Worm (Caenorhabditis elegans) whole organism, L1 larva: ENCODE results near the gene cutl-3.

Source experiments
- C34B4.2 ChIP-seq: sonication (generic microtip); optimal IDR thresholded peaks from 2 replicates; lab custom pipeline; 2017; ENCODE audit warnings: mild to moderate bottlenecking, missing genetic modification characterization, missing compliant biosample characterization
- F16B12.6 ChIP-seq: fragments of 150-350 bp; optimal IDR thresholded peaks from 2 replicates; lab custom pipeline; 2014; ENCODE audit warnings: missing biosample characterization, missing genetic modification characterization
- alr-1 ChIP-seq: fragments of 200-800 bp; sonication (Bioruptor generic); optimal IDR thresholded peaks from 2 replicates; lab custom pipeline; 2018; ENCODE audit warnings: borderline replicate concordance, mild to moderate bottlenecking, missing genetic modification characterization, missing compliant biosample characterization
- aly-2 ChIP-seq: fragments of 150-350 bp; optimal IDR thresholded peaks from 2 replicates; lab custom pipeline; 2014; ENCODE audit warnings: missing biosample characterization, missing genetic modification characterization
- ama-1 ChIP-seq: fragments of 150-350 bp; optimal IDR thresholded peaks from 2 replicates; lab custom pipeline; 2014
- blmp-1 ChIP-seq: fragments of 150-350 bp; optimal IDR thresholded peaks from 2 replicates; lab custom pipeline; 2014; ENCODE audit warnings: missing biosample characterization, missing genetic modification characterization
- ceh-63 ChIP-seq: fragments of 200-800 bp; sonication (Bioruptor generic); optimal IDR thresholded peaks from 2 replicates; lab custom pipeline; 2018; ENCODE audit warnings: mild to moderate bottlenecking, missing genetic modification characterization, missing compliant biosample characterization
- ceh-8 ChIP-seq: fragments of 200-800 bp; sonication (Bioruptor generic); optimal IDR thresholded peaks from 2 replicates; lab custom pipeline; 2018; ENCODE audit warnings: mild to moderate bottlenecking, missing genetic modification characterization, moderate library complexity, missing compliant biosample characterization
- ceh-82 ChIP-seq, 3 experiments: fragments of 150-350 bp in 1 of 3; sonication (generic microtip) in 2 of 3; optimal IDR thresholded peaks; 2 replicates each; lab custom pipeline; 2014 to 2017; ENCODE audit warnings: missing biosample characterization in 3 of 3, missing genetic modification characterization in 3 of 3
- ceh-88 ChIP-seq: fragments of 200-800 bp; sonication (Bioruptor generic); IDR thresholded peaks from 2 replicates; pipeline ENCODE4 v1.3.6; 2022; ENCODE audit warnings: missing genetic modification characterization, missing compliant biosample characterization
- ces-1 ChIP-seq: fragments of 150-350 bp; optimal IDR thresholded peaks from 2 replicates; lab custom pipeline; 2014; ENCODE audit warnings: missing biosample characterization, missing genetic modification reagents, missing genetic modification characterization
- efl-1 ChIP-seq, 4 experiments: fragments of 150-350 bp; optimal IDR thresholded peaks in 3 of 4; peaks in 1 of 4; 1 replicate in 1 of 4; 2 replicates in 3 of 4; lab custom pipeline; 2014; ENCODE audit warnings: missing biosample characterization in 2 of 4, missing genetic modification characterization in 2 of 4, missing genetic modification reagents in 2 of 4
- egl-13 ChIP-seq: sonication (generic microtip); optimal IDR thresholded peaks from 2 replicates; lab custom pipeline; 2016; ENCODE audit warnings: missing genotype, missing genetic modification reagents, missing genetic modification characterization, missing compliant biosample characterization
- elt-2 ChIP-seq: sonication (generic microtip); optimal IDR thresholded peaks from 2 replicates; lab custom pipeline; 2016; ENCODE audit warnings: missing genetic modification characterization, mild to moderate bottlenecking, inconsistent platforms, missing compliant biosample characterization, missing genetic modification reagents
- ets-5 ChIP-seq: fragments of 200-800 bp; sonication (Bioruptor generic); IDR thresholded peaks from 2 replicates; pipeline ENCODE4 v1.3.6; 2022; ENCODE audit warnings: missing genetic modification characterization, missing compliant biosample characterization
- fkh-4 ChIP-seq: sonication (generic microtip); optimal IDR thresholded peaks from 2 replicates; lab custom pipeline; 2016; ENCODE audit warnings: missing compliant biosample characterization, missing genetic modification characterization, borderline replicate concordance
- fkh-8 ChIP-seq: sonication (generic microtip); optimal IDR thresholded peaks from 2 replicates; lab custom pipeline; 2016; ENCODE audit warnings: mild to moderate bottlenecking, missing genetic modification characterization, missing compliant biosample characterization
- hlh-17 ChIP-seq: fragments of 200-800 bp; sonication (Bioruptor generic); optimal IDR thresholded peaks from 2 replicates; lab custom pipeline; 2018; ENCODE audit warnings: missing genetic modification characterization, mild to moderate bottlenecking, missing compliant biosample characterization, moderate library complexity, borderline replicate concordance
- hlh-4 ChIP-seq: sonication (generic microtip); optimal IDR thresholded peaks from 2 replicates; lab custom pipeline; 2016; ENCODE audit warnings: mild to moderate bottlenecking, missing genetic modification characterization, missing compliant biosample characterization
- irx-1 ChIP-seq: sonication (generic microtip); optimal IDR thresholded peaks from 2 replicates; lab custom pipeline; 2016; ENCODE audit warnings: missing genetic modification characterization, missing compliant biosample characterization
- isw-1 ChIP-seq: fragments of 200-800 bp; sonication (Bioruptor generic); IDR thresholded peaks from 2 replicates; pipeline ENCODE4 v1.3.6; 2022; ENCODE audit warnings: missing genetic modification characterization, missing compliant biosample characterization
- jun-1 ChIP-seq: fragments of 150-350 bp; optimal IDR thresholded peaks from 2 replicates; lab custom pipeline; 2014; ENCODE audit warnings: missing biosample characterization, missing genetic modification reagents, missing genetic modification characterization
- lin-35 ChIP-seq, 2 experiments: fragments of 150-350 bp; optimal IDR thresholded peaks; 2 replicates each; lab custom pipeline; 2014; ENCODE audit warnings: missing biosample characterization in 2 of 2, missing genetic modification characterization in 2 of 2, missing genetic modification reagents in 2 of 2
- lin-39 ChIP-seq: fragments of 150-350 bp; optimal IDR thresholded peaks from 2 replicates; lab custom pipeline; 2014; ENCODE audit warnings: missing biosample characterization, missing genetic modification reagents, missing genetic modification characterization
- lir-3 ChIP-seq: sonication (generic microtip); optimal IDR thresholded peaks from 2 replicates; lab custom pipeline; 2016; ENCODE audit warnings: mild to moderate bottlenecking, missing genetic modification characterization, moderate library complexity, missing compliant biosample characterization; ENCODE audit not compliant: poor library complexity
- lsy-2 ChIP-seq, 2 experiments: fragments of 150-350 bp; optimal IDR thresholded peaks; 2 replicates each; lab custom pipeline; 2014; ENCODE audit warnings: missing biosample characterization in 2 of 2, missing genetic modification characterization in 2 of 2
- mdl-1 ChIP-seq, 2 experiments: fragments of 150-350 bp; optimal IDR thresholded peaks; 2 replicates each; lab custom pipeline; 2014 to 2017; ENCODE audit warnings: missing biosample characterization in 2 of 2, missing genetic modification characterization in 2 of 2, inconsistent platforms in 1 of 2
- mef-2 ChIP-seq: fragments of 150-350 bp; optimal IDR thresholded peaks from 2 replicates; lab custom pipeline; 2014; ENCODE audit warnings: missing biosample characterization, missing genetic modification characterization
- nhr-12 ChIP-seq: sonication (generic microtip); optimal IDR thresholded peaks from 2 replicates; lab custom pipeline; 2017; ENCODE audit warnings: missing biosample characterization, missing genetic modification characterization
- nhr-19 ChIP-seq: fragments of 200-800 bp; sonication (Bioruptor generic); conservative IDR thresholded peaks from 2 replicates; pipeline ENCODE4 v1.3.6; 2022; ENCODE audit warnings: missing genetic modification characterization, missing compliant biosample characterization
- nhr-47 ChIP-seq: sonication (generic microtip); optimal IDR thresholded peaks from 2 replicates; lab custom pipeline; 2016; ENCODE audit warnings: mild to moderate bottlenecking, missing genetic modification characterization, moderate library complexity, missing compliant biosample characterization
- nhr-76 ChIP-seq: sonication (generic microtip); optimal IDR thresholded peaks from 2 replicates; lab custom pipeline; 2017; ENCODE audit warnings: missing biosample characterization, missing genetic modification characterization
- nhr-85 ChIP-seq: sonication (generic microtip); peaks from one replicate; lab custom pipeline; 2016; ENCODE audit warnings: missing genetic modification characterization, inconsistent platforms, missing compliant biosample characterization
- nhr-90 ChIP-seq: sonication (generic microtip); optimal IDR thresholded peaks from 2 replicates; lab custom pipeline; 2016; ENCODE audit warnings: mild to moderate bottlenecking, missing genetic modification characterization, missing compliant biosample characterization; ENCODE audit not compliant: poor library complexity
- pag-3 ChIP-seq: sonication (generic microtip); optimal IDR thresholded peaks from 2 replicates; lab custom pipeline; 2017; ENCODE audit warnings: missing genetic modification characterization, mild to moderate bottlenecking, missing compliant biosample characterization, antibody characterized with exemption, borderline replicate concordance; ENCODE audit not compliant: insufficient read depth
- pax-3 ChIP-seq: fragments of 200-800 bp; sonication (Bioruptor generic); optimal IDR thresholded peaks from 2 replicates; lab custom pipeline; 2018; ENCODE audit warnings: mild to moderate bottlenecking, missing genetic modification characterization, moderate library complexity, missing compliant biosample characterization
- rnt-1 ChIP-seq: sonication (generic microtip); optimal IDR thresholded peaks from 2 replicates; lab custom pipeline; 2016; ENCODE audit warnings: mild to moderate bottlenecking, missing genetic modification characterization, moderate library complexity, missing compliant biosample characterization
- snpc-4 ChIP-seq: fragments of 150-350 bp; optimal IDR thresholded peaks from 2 replicates; lab custom pipeline; 2014; ENCODE audit warnings: missing biosample characterization, missing genetic modification characterization
- snu-23 ChIP-seq: sonication (generic microtip); optimal IDR thresholded peaks from 2 replicates; lab custom pipeline; 2016; ENCODE audit warnings: missing genetic modification characterization, missing compliant biosample characterization
- sox-4 ChIP-seq: sonication (generic microtip); optimal IDR thresholded peaks from 2 replicates; lab custom pipeline; 2016; ENCODE audit warnings: missing genetic modification characterization, missing compliant biosample characterization
- sptf-1 ChIP-seq: fragments of 150-350 bp; optimal IDR thresholded peaks from 2 replicates; lab custom pipeline; 2014; ENCODE audit warnings: missing biosample characterization, missing genetic modification characterization
- sup-37 ChIP-seq: fragments of 200-800 bp; sonication (Bioruptor generic); optimal IDR thresholded peaks from 2 replicates; lab custom pipeline; 2018; ENCODE audit warnings: mild to moderate bottlenecking, missing genetic modification characterization, missing compliant biosample characterization
- swsn-7 ChIP-seq: sonication (generic microtip); optimal IDR thresholded peaks from 2 replicates; lab custom pipeline; 2016; ENCODE audit warnings: missing genetic modification characterization, missing compliant biosample characterization
- tlp-1 ChIP-seq: fragments of 150-350 bp; optimal IDR thresholded peaks from 2 replicates; lab custom pipeline; 2014; ENCODE audit warnings: missing biosample characterization, missing genetic modification characterization
- unc-130 ChIP-seq: fragments of 150-350 bp; optimal IDR thresholded peaks from 2 replicates; lab custom pipeline; 2017; ENCODE audit warnings: missing biosample characterization, missing genetic modification characterization, inconsistent platforms
- unc-86 ChIP-seq: sonication (generic microtip); optimal IDR thresholded peaks from 2 replicates; lab custom pipeline; 2016; ENCODE audit warnings: missing genetic modification characterization, missing compliant biosample characterization
- unc-98 ChIP-seq: fragments of 200-800 bp; sonication (Bioruptor generic); IDR thresholded peaks from 2 replicates; pipeline ENCODE4 v1.3.6; 2022; ENCODE audit warnings: missing genetic modification characterization, missing compliant biosample characterization
- xbp-1 ChIP-seq: sonication (generic microtip); optimal IDR thresholded peaks from 2 replicates; lab custom pipeline; 2016; ENCODE audit warnings: missing genetic modification characterization, missing compliant biosample characterization
- zag-1 ChIP-seq: fragments of 150-350 bp; optimal IDR thresholded peaks from 2 replicates; lab custom pipeline; 2014; ENCODE audit warnings: missing biosample characterization, missing genetic modification characterization
- ztf-4 ChIP-seq: fragments of 150-350 bp; optimal IDR thresholded peaks from 2 replicates; lab custom pipeline; 2014; ENCODE audit warnings: missing biosample characterization, missing genetic modification characterization

cutl-3 gene

DNA sequence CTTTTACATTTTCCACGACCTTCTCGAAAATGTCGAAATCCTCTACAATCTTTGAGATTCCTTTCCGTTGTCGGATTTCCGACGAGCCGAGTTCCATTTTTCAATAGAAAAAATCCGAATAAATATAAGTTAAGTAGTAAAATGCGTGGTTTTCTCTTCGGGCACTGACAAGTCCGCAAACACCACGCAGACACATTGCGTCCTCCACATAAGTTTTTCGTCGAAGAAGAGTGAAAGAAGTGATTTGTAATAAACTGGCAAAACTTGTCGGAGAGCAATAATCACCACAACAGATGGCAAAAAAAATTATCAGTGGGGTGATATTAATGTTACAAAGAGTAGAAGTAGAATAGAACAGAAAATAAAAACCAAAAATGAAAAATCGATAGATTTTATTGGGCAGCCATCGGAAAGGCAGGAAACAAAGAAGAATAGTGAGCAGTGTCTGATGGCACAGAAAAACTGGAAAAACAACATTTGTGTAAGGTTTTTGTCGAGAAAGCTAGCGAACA is 7.9 kb upstream of the cutl-3 start, which contains the start of gene ergi-2 (continued):
- TF ChIP-seq hlh-4 (tag; lab: Kevin White, UChicago) (no peak), fkh-4 (tag; lab: Kevin White, UChicago) (no peak), ceh-63 (GFP tag; lab: Kevin White, UChicago) (no peak), ceh-8 (GFP tag; lab: Kevin White, UChicago) (no peak), nhr-47 (tag; lab: Kevin White, UChicago) (peak; percentile 5), lir-3 (tag; lab: Kevin White, UChicago) (no peak), jun-1 (tag; lab: Kevin White, UChicago) (no peak), nhr-12 (tag; lab: Kevin White, UChicago) (no peak), lin-39 (tag; lab: Kevin White, UChicago) (no peak), tlp-1 (tag; lab: Kevin White, UChicago) (no peak), nhr-90 (tag; lab: Kevin White, UChicago) (no peak), C34B4.2 (tag; lab: Kevin White, UChicago) (no peak), ama-1 (no peak), sox-4 (tag; lab: Kevin White, UChicago) (no peak), elt-2 (tag; lab: Kevin White, UChicago) (no peak), ceh-82 (tag; optimal IDR thresholded peaks at IDR 0.05; lab: Kevin White, UChicago) (peak in 1 of 3 experiments; percentile 9), rnt-1 (tag; lab: Kevin White, UChicago) (peak; percentile 1), sup-37 (GFP tag; lab: Kevin White, UChicago) (no peak), irx-1 (tag; lab: Kevin White, UChicago) (no peak), ztf-4 (tag; lab: Kevin White, UChicago) (no peak), zag-1 (no peak), isw-1 (no peak), ets-5 (GFP tag; lab: Robert Waterston, UW) (no peak), F16B12.6 (tag; lab: Kevin White, UChicago) (peak; percentile 82), pax-3 (tag; lab: Kevin White, UChicago) (no peak), nhr-76 (tag; lab: Kevin White, UChicago) (no peak), unc-98 (GFP tag; lab: Robert Waterston, UW) (no peak), mdl-1 (tag; optimal IDR thresholded peaks at IDR 0.05; lab: Kevin White, UChicago) (no peak), fkh-8 (tag; lab: Kevin White, UChicago) (no peak), egl-13 (tag; lab: Kevin White, UChicago) (no peak), nhr-85 (tag; lab: Kevin White, UChicago) (no peak), lin-35 (GFP tag; optimal IDR thresholded peaks at IDR 0.05; lab: Kevin White, UChicago) (peak; percentile 3 to 23), lsy-2 (tag; optimal IDR thresholded peaks at IDR 0.05; lab: Kevin White, UChicago) (peak in 1 of 2 experiments; percentile 44), blmp-1 (tag; lab: Kevin White, UChicago) (peak; percentile 85), sptf-1 (tag; lab: Kevin White, UChicago) (no peak), mef-2 (tag; lab: Kevin White, UChicago) (no peak), xbp-1 (tag; lab: Kevin White, UChicago) (no peak), ceh-88 (no peak)

DNA sequence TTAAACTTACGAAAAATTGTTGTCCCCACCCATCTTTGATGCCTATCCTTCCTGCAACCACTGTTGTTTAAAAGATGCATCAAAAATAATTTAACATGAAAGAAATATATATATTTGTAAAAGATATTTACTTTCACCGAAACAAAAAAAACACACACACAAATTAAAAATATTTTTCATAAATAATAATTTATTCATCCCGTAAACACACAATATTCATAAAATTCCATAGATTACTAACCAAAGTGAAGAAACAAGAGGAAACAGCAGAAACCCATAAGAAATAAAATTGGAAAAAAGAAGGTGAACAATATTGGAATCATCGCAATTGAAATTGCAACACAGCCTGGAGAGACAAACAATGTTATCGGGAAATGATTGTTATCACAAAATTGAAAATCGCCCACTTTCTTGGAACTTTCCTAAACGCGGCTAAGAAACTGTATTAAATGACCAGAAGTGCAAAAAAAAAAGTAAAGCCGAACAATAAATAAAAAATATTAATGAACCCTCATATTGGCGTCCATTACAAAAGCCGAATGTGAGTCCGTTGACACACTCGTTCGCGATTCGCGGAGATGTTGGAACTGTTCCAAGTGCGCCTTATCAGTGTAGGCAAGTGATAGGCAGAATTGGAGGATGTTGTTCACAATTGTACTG is 5.0 kb upstream of the cutl-3 start, which contains the start of gene slc-25A18.1:
Gene slc-25A18.1, minus strand, starts transcription at position 51 of the 660 bp plus-strand sequence.
- TF ChIP-seq ces-1 (GFP tag; lab: Kevin White, UChicago) (no peak), efl-1 (optimal IDR thresholded peaks at IDR 0.05; lab: Kevin White, UChicago) (no peak), efl-1 (GFP tag; optimal IDR thresholded peaks at IDR 0.05 in 1 of 2; lab: Kevin White, UChicago) (peak in 1 of 2 experiments; percentile 41), C34B4.2 (tag; lab: Kevin White, UChicago) (no peak), unc-130 (no peak), pag-3 (no peak), elt-2 (tag; lab: Kevin White, UChicago) (peak; percentile 18), aly-2 (no peak), unc-86 (tag; lab: Kevin White, UChicago) (no peak), snpc-4 (tag; lab: Kevin White, UChicago) (no peak), nhr-19 (no peak), alr-1 (tag; lab: Kevin White, UChicago) (no peak), nhr-90 (tag; lab: Kevin White, UChicago) (no peak), swsn-7 (tag; lab: Kevin White, UChicago) (no peak), hlh-17 (GFP tag; lab: Kevin White, UChicago) (no peak), snu-23 (GFP tag; lab: Kevin White, UChicago) (no peak)
